Fruit fly (Drosophila melanogaster): ENCODE data around the gene CG32107.

dm6 chr3L:12874211-12874610 lies 13.1 kb upstream of the CG32107 start:
- TF ChIP-seq ovo (GFP tag; optimal IDR thresholded peaks at IDR 0.05), result no peak
- no peak for TF ChIP-seq Mnt (GFP tag; optimal IDR thresholded peaks at IDR 0.05)
- no peak for TF ChIP-seq CG33017 (tag; optimal IDR thresholded peaks at IDR 0.05)
- no peak for TF ChIP-seq toe (GFP tag; optimal IDR thresholded peaks at IDR 0.05)
- TF ChIP-seq tj (GFP tag; optimal IDR thresholded peaks at IDR 0.05), result no peak
- TF ChIP-seq CG14711 (tag; optimal IDR thresholded peaks at IDR 0.05), result no peak
- TF ChIP-seq Clk (GFP tag; optimal IDR thresholded peaks at IDR 0.05), result no peak
- no peak for TF ChIP-seq Hr96 (GFP tag; optimal IDR thresholded peaks at IDR 0.05)
- TF ChIP-seq CG7101 (tag; optimal IDR thresholded peaks at IDR 0.05), result no peak
- TF ChIP-seq cic (GFP tag; optimal IDR thresholded peaks at IDR 0.05), result no peak
- TF ChIP-seq bab1 (GFP tag; optimal IDR thresholded peaks at IDR 0.05), result no peak

All from whole organism, adult.